Worm (Caenorhabditis elegans): ENCODE measurements around the gene Y51H4A.935.

DNA sequence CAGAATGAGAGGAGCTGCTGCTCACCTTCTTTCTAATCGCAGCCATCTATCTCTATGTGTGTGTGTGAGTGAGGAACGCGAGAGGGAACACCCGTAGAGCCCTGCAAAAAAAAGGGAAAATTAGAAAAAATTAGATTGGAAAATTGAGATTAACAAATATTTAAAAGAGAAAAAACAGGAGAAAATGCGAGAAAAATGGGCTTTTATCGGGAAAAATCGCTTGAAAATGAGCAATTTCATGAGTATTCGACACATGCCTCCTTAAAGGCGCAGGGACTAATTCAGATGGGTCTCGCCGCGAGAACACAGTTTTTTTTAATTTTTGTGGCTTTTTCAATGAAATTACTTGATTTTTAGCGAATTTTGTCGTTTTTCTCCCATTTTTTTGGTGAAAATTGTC is 18.1 kb downstream of the Y51H4A.935 start, which contains the start of gene rho-1:
- no peak for TF ChIP-seq ceh-36 (tag; optimal IDR thresholded peaks at IDR 0.05)
- TF ChIP-seq F13C5.2 (tag; optimal IDR thresholded peaks at IDR 0.05): no peak
- TF ChIP-seq ama-1 (optimal IDR thresholded peaks at IDR 0.05): no peak
- no peak for TF ChIP-seq scrt-1 (GFP tag; IDR thresholded peaks at IDR 0.05)
- no peak for TF ChIP-seq flt-1 (GFP tag; IDR thresholded peaks at IDR 0.05)
- TF ChIP-seq tbx-37 (GFP tag; conservative IDR thresholded peaks at IDR 0.05): no peak
- TF ChIP-seq aly-1 (tag; optimal IDR thresholded peaks at IDR 0.05): no peak
